Worm (Caenorhabditis elegans) whole organism, early embryonic: ENCODE measurements around the gene osm-1.

ENCODE experiments used
- B0310.2 ChIP-seq: sonication (generic microtip); optimal IDR thresholded peaks from 2 replicates; lab custom pipeline; 2016; ENCODE audit warnings: mild to moderate bottlenecking, missing genetic modification characterization, missing compliant biosample characterization
- F13C5.2 ChIP-seq: sonication (generic microtip); optimal IDR thresholded peaks from 2 replicates; lab custom pipeline; 2017; ENCODE audit warnings: mild to moderate bottlenecking, missing genetic modification characterization, inconsistent platforms, missing compliant biosample characterization
- aly-1 ChIP-seq: sonication (generic microtip); optimal IDR thresholded peaks from 2 replicates; lab custom pipeline; 2016; ENCODE audit warnings: missing genetic modification characterization, missing compliant biosample characterization
- ama-1 ChIP-seq: fragments of 150-350 bp; optimal IDR thresholded peaks from 2 replicates; lab custom pipeline; 2014
- ceh-13 ChIP-seq: fragments of 200-800 bp; sonication (Bioruptor generic); optimal IDR thresholded peaks from 2 replicates; lab custom pipeline; 2018; ENCODE audit warnings: mild to moderate bottlenecking, missing genetic modification characterization, missing compliant biosample characterization
- ceh-36 ChIP-seq: sonication (generic microtip); optimal IDR thresholded peaks from 2 replicates; lab custom pipeline; 2016; ENCODE audit warnings: missing genetic modification characterization, inconsistent platforms, missing compliant biosample characterization
- ets-7 ChIP-seq: sonication (generic microtip); optimal IDR thresholded peaks from 2 replicates; lab custom pipeline; 2016; ENCODE audit warnings: missing genotype, missing genetic modification characterization, missing compliant biosample characterization
- flt-1 ChIP-seq: fragments of 200-800 bp; sonication (Bioruptor generic); IDR thresholded peaks from 2 replicates; pipeline ENCODE4 v1.3.6; 2022; ENCODE audit warnings: missing genetic modification characterization, missing compliant biosample characterization
- hmbx-1 ChIP-seq: sonication (generic microtip); optimal IDR thresholded peaks from 2 replicates; lab custom pipeline; 2016; ENCODE audit warnings: mild to moderate bottlenecking, missing genetic modification characterization, missing compliant biosample characterization
- hmg-4 ChIP-seq: fragments of 200-800 bp; sonication (Bioruptor generic); optimal IDR thresholded peaks from 2 replicates; lab custom pipeline; 2018; ENCODE audit warnings: mild to moderate bottlenecking, missing genetic modification characterization, missing compliant biosample characterization
- hnd-1 ChIP-seq: sonication (generic microtip); optimal IDR thresholded peaks from 2 replicates; lab custom pipeline; 2016; ENCODE audit warnings: missing genetic modification characterization, missing compliant biosample characterization
- pes-1 ChIP-seq: fragments of 200-800 bp; sonication (Bioruptor generic); IDR thresholded peaks from 2 replicates; pipeline ENCODE4 v1.3.6; 2022; ENCODE audit warnings: missing genetic modification reagents, missing genetic modification characterization, missing compliant biosample characterization
- scrt-1 ChIP-seq: fragments of 200-800 bp; sonication (Bioruptor generic); IDR thresholded peaks from 2 replicates; pipeline ENCODE4 v1.3.6; 2022; ENCODE audit warnings: missing genetic modification characterization, missing compliant biosample characterization
- sea-1 ChIP-seq: fragments of 200-800 bp; sonication (Bioruptor generic); conservative IDR thresholded peaks from 2 replicates; pipeline ENCODE4 v1.3.6; 2022; ENCODE audit warnings: missing genetic modification characterization, missing compliant biosample characterization
- tbx-11 ChIP-seq: fragments of 200-800 bp; sonication (Bioruptor generic); IDR thresholded peaks from 2 replicates; pipeline ENCODE4 v1.3.6; 2022; ENCODE audit warnings: missing genetic modification characterization, missing compliant biosample characterization
- tbx-37 ChIP-seq: fragments of 200-800 bp; sonication (Bioruptor generic); conservative IDR thresholded peaks from 2 replicates; pipeline ENCODE4 v1.3.6; 2022; ENCODE audit warnings: missing genetic modification reagents, missing genetic modification characterization, missing compliant biosample characterization
- tra-4 ChIP-seq: sonication (generic microtip); optimal IDR thresholded peaks from 2 replicates; lab custom pipeline; 2017; ENCODE audit warnings: missing genetic modification characterization, missing compliant biosample characterization

The osm-1 gene

DNA sequence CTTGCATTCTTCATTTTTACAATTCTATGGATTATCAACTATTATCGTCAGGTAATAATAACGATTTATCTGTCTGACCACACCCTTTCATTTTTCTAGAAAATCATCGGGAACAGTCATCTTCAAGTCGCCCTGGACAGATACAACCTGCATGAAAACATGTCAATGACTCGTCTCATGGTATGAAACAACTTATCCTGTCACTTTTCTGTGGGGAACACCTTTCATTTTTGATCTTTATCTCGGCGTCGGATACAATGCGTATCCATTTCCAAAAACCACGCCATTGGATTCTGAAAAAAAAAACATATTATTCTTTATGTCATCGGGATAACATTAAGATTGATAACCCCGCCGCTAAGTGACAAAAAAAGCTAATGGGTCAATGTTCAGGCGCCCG is 20.4 kb downstream of the osm-1 start:
- TF ChIP-seq aly-1 (tag; lab: Kevin White, UChicago) = no peak

DNA sequence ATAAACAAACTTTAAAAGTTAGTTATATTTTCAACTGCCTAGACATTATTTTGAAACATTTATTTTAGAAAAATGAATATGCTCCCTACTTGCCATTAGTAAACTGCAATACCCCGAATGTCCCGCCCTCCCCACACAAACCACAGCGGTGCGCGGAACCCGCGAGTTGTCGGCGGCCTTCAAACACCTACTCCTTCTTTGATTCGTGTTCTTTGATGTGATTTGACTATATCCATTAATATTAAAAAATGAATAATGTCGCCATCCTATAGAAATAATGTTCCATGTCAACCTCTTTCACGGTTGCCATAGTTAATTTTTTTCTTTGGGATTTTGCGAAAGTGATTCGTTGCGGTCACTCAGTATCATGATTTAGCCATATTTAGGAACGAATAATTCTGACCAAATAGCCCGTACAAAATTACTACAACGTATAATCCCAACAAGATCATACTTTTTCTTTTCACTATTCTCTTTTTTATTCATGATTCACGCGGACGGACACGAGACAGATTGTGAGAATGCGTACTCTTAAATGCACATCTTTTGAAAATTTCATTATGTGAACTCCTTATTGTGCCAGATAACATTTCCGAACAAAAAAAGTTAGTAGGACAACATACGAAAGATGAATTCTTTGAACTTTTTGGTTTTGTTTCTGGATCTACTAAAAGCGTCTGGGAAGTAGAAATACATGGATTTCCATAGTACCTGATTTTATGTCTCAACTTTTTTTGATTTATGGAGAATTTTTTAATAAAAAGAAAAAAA is 24.2 kb downstream of the osm-1 start:
- TF ChIP-seq sea-1 = no peak
- no peak for TF ChIP-seq ama-1
- no peak for TF ChIP-seq ceh-36
- peak; percentile 37 for TF ChIP-seq hmg-4 (GFP tag; lab: Kevin White, UChicago)
- TF ChIP-seq hmbx-1 = no peak
- TF ChIP-seq B0310.2 (tag; lab: Kevin White, UChicago) = no peak
- TF ChIP-seq pes-1 (GFP tag; lab: Robert Waterston, UW) = peak; percentile 53; the same call in 1 of the 2 replicates
- no peak for TF ChIP-seq hnd-1 (tag; lab: Kevin White, UChicago)
- TF ChIP-seq F13C5.2 (tag; lab: Kevin White, UChicago) = no peak
- no peak for TF ChIP-seq tbx-11 (GFP tag; lab: Robert Waterston, UW)
- no peak for TF ChIP-seq tbx-37 (GFP tag; lab: Robert Waterston, UW)

DNA sequence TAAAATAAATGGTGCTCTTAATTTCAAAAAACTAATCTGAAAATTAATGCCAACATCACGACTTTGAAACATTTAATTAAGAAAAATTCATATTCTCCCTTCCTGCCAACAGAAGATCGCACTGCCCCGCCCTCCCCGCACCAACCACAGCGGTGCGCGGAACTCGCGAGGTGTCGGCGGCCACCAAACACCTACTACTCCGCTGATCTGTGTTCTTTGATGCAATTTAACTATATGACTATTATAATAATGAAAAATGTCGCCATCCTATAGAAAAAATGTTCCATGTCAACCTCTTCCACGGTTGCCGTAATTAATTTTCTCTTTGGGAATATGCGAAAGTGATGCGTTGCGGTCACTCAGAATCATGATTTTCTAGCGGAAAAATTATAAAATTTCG is 25.3 kb downstream of the osm-1 start:
- TF ChIP-seq flt-1 = no peak
- no peak for TF ChIP-seq tbx-11 (GFP tag; lab: Robert Waterston, UW)
- TF ChIP-seq scrt-1 (GFP tag; lab: Robert Waterston, UW) = no peak
- TF ChIP-seq ets-7 = no peak
- TF ChIP-seq sea-1 = no peak
- TF ChIP-seq hmbx-1 = no peak
- TF ChIP-seq ceh-36 = no peak
- TF ChIP-seq ama-1 = no peak

DNA sequence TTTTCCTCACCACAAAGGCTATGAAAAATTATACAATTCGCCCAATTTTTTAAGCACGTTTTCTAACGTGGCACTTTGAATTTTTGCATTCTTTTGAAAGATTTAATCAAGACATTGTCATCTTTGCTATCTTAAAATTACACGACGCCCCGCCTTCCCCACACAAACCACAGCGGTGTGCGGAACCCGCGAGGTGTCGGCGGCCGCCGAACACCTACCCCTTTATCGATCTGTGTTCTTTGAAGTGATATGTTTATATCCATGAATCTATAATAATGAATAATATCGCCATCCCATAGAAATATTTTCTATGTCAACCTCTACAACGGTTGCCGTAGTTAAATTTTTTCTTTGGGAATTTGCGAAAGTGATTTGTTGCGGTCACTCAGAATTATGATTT is 25.9 kb downstream of the osm-1 start:
- TF ChIP-seq tbx-37 (GFP tag; lab: Robert Waterston, UW) = no peak
- no peak for TF ChIP-seq hnd-1 (tag; lab: Kevin White, UChicago)
- TF ChIP-seq sea-1 = no peak
- TF ChIP-seq tbx-11 (GFP tag; lab: Robert Waterston, UW) = no peak
- TF ChIP-seq ceh-36 = no peak

DNA sequence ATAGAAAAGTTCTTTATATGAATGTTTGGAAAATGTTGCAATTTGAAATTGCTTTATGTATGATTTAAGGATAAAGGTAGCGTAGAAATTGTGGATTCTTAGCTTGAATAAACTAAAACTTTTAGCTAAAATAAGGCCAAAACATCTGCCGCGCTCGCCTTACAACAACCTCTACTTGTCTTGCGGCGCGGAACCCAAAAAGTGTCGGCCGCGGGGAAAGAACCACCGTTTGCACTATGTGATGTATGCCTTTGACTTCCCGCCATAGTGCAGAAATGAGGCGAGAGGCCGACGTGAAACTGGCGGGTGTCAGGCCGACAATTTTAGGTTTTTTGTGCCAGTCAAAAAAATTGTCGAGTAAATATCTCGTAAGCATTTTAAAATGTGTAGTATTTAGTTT is 31.4 kb downstream of the osm-1 start:
- TF ChIP-seq ets-7 (no peak), aly-1 (tag; lab: Kevin White, UChicago) (no peak), tbx-11 (GFP tag; lab: Robert Waterston, UW) (no peak), sea-1 (no peak), ceh-36 (no peak), tra-4 (no peak), F13C5.2 (tag; lab: Kevin White, UChicago) (no peak)

DNA sequence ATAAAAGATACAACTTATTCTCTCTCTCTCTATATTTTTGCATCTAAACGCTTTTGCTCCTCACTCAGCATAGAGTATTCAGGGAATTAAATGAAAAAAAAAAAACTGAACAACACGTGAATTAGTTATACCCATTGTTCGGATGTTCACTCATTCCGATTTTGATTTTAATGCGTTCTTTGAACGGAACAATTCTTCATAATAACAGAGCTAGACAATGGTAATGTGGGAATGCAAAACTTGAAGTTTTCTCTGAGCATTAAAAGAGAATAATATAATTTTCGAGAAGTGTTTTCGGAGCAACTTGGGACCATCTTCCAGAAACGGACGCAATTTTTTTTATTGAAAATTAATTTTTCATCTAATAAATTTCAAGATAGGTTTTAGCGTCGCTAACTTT is 33.8 kb downstream of the osm-1 start:
- no peak for TF ChIP-seq scrt-1 (GFP tag; lab: Robert Waterston, UW)
- TF ChIP-seq ama-1 = no peak
- TF ChIP-seq F13C5.2 (tag; lab: Kevin White, UChicago) = no peak
- no peak for TF ChIP-seq tbx-37 (GFP tag; lab: Robert Waterston, UW)
- no peak for TF ChIP-seq pes-1 (GFP tag; lab: Robert Waterston, UW)
- TF ChIP-seq tra-4 = no peak
- no peak for TF ChIP-seq B0310.2 (tag; lab: Kevin White, UChicago)
- no peak for TF ChIP-seq hnd-1 (tag; lab: Kevin White, UChicago)
- no peak for TF ChIP-seq flt-1
- TF ChIP-seq tbx-11 (GFP tag; lab: Robert Waterston, UW) = no peak
- no peak for TF ChIP-seq ceh-36
- TF ChIP-seq sea-1 = no peak

DNA sequence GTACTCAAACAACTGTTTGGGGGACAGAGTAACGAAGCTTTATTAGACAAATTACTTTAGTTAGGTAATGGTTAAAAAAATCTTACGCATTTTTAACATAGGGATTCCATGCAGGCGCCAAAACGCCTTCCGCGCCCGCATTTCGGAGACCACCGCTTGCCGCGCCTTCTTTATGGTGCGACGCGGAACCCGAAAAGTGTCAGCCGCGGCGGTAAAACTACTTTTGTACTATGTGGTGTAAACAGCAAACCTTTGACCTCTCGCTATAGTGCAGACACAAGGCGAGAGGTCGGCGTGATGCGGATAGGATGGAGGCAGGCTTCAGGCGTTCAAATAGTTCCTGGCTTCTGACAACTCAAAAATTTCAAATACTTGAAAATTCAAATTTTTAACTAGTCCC is 34.8 kb downstream of the osm-1 start:
- TF ChIP-seq hnd-1 (tag; lab: Kevin White, UChicago) (no peak), aly-1 (tag; lab: Kevin White, UChicago) (no peak), hmg-4 (GFP tag; lab: Kevin White, UChicago) (no peak), sea-1 (no peak), tbx-11 (GFP tag; lab: Robert Waterston, UW) (no peak), tbx-37 (GFP tag; lab: Robert Waterston, UW) (no peak), hmbx-1 (no peak), ceh-13 (GFP tag; lab: Kevin White, UChicago) (no peak), pes-1 (GFP tag; lab: Robert Waterston, UW) (no peak)

DNA sequence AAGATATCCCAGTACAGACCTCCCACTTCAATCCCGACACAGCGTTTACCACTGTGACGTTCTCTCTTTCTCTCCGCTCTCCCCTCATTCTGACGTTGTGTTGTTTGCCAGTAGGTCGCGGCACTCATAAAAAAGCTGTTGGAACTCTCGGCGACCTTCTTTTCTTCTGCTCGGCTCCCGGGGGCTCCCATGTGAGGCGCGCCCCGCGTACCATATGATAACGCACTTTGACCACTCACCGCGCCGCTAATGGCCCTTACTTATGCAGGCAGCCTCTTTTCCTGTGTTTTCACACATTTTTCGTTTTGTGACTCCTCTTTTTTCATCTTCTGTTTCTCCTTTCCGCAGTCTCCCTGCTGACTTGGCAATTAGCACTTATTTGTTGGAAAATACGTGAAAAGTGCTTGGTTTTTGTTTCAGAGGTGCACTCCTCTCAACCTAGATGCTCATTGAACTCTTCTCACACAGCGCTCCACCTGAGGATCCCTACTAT is 38.9 kb downstream of the osm-1 start, which contains the start of gene ser-1:
TSS of gene ser-1 (plus strand) at position 443 of the 493 bp plus-strand sequence.
- TF ChIP-seq tbx-11 (GFP tag; lab: Robert Waterston, UW) (no peak), pes-1 (GFP tag; lab: Robert Waterston, UW) (no peak), ets-7 (no peak), ceh-36 (no peak), hmbx-1 (no peak), ama-1 (no peak), tra-4 (no peak), scrt-1 (GFP tag; lab: Robert Waterston, UW) (no peak), aly-1 (tag; lab: Kevin White, UChicago) (no peak), flt-1 (no peak), sea-1 (no peak)

DNA sequence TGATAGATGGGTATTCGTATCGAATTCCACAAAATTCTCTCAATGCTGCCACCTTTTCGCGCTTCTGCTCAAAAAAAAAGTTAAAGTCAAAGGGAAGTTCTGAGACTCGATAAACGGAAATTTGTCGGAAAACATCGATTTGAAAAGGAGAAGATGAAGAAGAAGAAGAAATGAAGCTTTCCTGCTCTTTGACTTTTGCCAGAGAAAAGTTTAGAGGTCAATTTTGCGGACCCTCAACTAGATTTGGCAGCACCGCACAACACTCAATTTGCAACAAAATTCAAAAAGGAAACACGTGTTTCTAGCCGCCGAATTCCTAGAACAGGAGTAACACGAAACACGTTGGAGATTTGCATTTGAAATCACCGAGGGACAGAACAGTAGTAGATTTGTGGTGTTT is 47.6 kb downstream of the osm-1 start:
- no peak for TF ChIP-seq ceh-13 (GFP tag; lab: Kevin White, UChicago)
- no peak for TF ChIP-seq aly-1 (tag; lab: Kevin White, UChicago)
- TF ChIP-seq sea-1 = no peak
- no peak for TF ChIP-seq pes-1 (GFP tag; lab: Robert Waterston, UW)
- TF ChIP-seq ceh-36 = no peak
- TF ChIP-seq hnd-1 (tag; lab: Kevin White, UChicago) = no peak
- TF ChIP-seq ama-1 = no peak
- TF ChIP-seq B0310.2 (tag; lab: Kevin White, UChicago) = no peak
- TF ChIP-seq ets-7 = no peak
- no peak for TF ChIP-seq F13C5.2 (tag; lab: Kevin White, UChicago)
- no peak for TF ChIP-seq scrt-1 (GFP tag; lab: Robert Waterston, UW)
- no peak for TF ChIP-seq tra-4
